Fruit fly (Drosophila melanogaster) whole organism, adult: Measurements from ENCODE around the gene CG33648.

Experiments used
- CG11617 ChIP-seq: fragments of 200-800 bp; sonication (Bioruptor generic); optimal IDR thresholded peaks from 2 replicates; lab custom pipeline; 2017; ENCODE audit warnings: mild to moderate bottlenecking, missing biosample characterization, missing genetic modification reagents, missing genetic modification characterization
- CG1620 ChIP-seq: fragments of 200-800 bp; sonication (Bioruptor generic); optimal IDR thresholded peaks from 2 replicates; lab custom pipeline; 2016; ENCODE audit warnings: missing biosample characterization, missing genetic modification characterization
- CG33017 ChIP-seq: fragments of 200-800 bp; sonication (Bioruptor generic); optimal IDR thresholded peaks from 2 replicates; lab custom pipeline; 2018; ENCODE audit warnings: missing biosample characterization, mild to moderate bottlenecking, missing genetic modification characterization, moderate library complexity
- Clk ChIP-seq: fragments of 200-800 bp; sonication (Bioruptor generic); optimal IDR thresholded peaks from 2 replicates; lab custom pipeline; 2017; ENCODE audit warnings: missing biosample characterization, missing genetic modification characterization
- Crg-1 ChIP-seq: fragments of 200-800 bp; sonication (Bioruptor generic); optimal IDR thresholded peaks from 2 replicates; lab custom pipeline; 2016; ENCODE audit warnings: missing biosample characterization, missing genetic modification characterization
- cic ChIP-seq: fragments of 200-800 bp; sonication (Bioruptor generic); optimal IDR thresholded peaks from 2 replicates; lab custom pipeline; 2017; ENCODE audit warnings: missing biosample characterization, mild to moderate bottlenecking, missing genetic modification characterization, moderate library complexity
- cnc ChIP-seq, 2 experiments: fragments of >200 bp; optimal IDR thresholded peaks; 2 replicates each; lab custom pipeline; 2017
- kay ChIP-seq: fragments of 200-800 bp; sonication (Bioruptor generic); peaks from one replicate; lab custom pipeline; 2016; ENCODE audit warnings: missing biosample characterization, missing genetic modification characterization, borderline replicate concordance
- ovo ChIP-seq: fragments of 200-800 bp; sonication (Bioruptor generic); optimal IDR thresholded peaks from 2 replicates; lab custom pipeline; 2016; ENCODE audit warnings: missing biosample characterization, missing genetic modification characterization
- pad ChIP-seq: fragments of 200-800 bp; sonication (Bioruptor generic); optimal IDR thresholded peaks from 3 replicates; lab custom pipeline; 2017; ENCODE audit warnings: missing biosample characterization, missing genetic modification characterization, mild to moderate bottlenecking, moderate library complexity, missing genetic modification reagents
- tj ChIP-seq: fragments of 200-800 bp; sonication (Bioruptor generic); optimal IDR thresholded peaks from 3 replicates; lab custom pipeline; 2017; ENCODE audit warnings: missing biosample characterization, mild to moderate bottlenecking, missing genetic modification characterization, moderate library complexity
- toe ChIP-seq: fragments of 200-800 bp; sonication (Bioruptor generic); optimal IDR thresholded peaks from 2 replicates; lab custom pipeline; 2016; ENCODE audit warnings: missing biosample characterization, missing genetic modification characterization

DNA sequence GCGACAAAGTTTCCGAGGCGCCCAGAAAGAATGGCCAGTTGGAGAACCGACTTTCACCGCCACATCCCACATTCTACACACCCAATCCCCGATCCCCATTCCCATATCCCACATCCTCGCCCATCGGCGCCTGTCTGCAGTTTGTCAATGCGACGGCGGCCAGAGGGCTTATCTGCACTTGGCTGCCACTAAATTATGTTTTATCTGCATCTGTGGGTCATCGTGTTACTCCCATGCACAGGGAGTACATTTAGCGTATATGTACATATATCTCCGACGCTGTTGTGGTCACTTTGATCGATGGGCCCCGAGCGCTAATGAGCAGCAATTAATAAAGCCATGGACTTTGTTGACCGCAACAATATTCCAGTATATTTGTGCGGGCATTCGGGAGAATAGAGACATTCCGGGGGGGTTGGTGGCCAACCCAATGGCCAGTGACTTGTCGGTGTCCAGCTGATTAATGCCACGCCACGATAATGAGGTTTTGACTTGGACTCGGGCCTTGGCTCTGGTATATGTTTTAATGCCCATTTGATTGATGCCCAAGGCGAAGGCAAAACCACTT is 16.5 kb downstream of the CG33648 start:
- no peak for TF ChIP-seq kay (GFP tag; lab: Kevin White, UChicago)
- TF ChIP-seq CG33017 (tag; lab: Kevin White, UChicago), result no peak
- TF ChIP-seq toe (GFP tag; lab: Kevin White, UChicago), result no peak
- TF ChIP-seq tj, result no peak
- no peak for TF ChIP-seq CG1620 (GFP tag; lab: Kevin White, UChicago)
- no peak for TF ChIP-seq CG11617 (GFP tag; lab: Kevin White, UChicago)
- no peak for TF ChIP-seq ovo (GFP tag; lab: Kevin White, UChicago)
- no peak for TF ChIP-seq pad (GFP tag; lab: Kevin White, UChicago)
- TF ChIP-seq cnc (optimal IDR thresholded peaks at IDR 0.05; lab: Kevin White, UChicago), result no peak
- TF ChIP-seq Crg-1 (GFP tag; lab: Kevin White, UChicago), result no peak
- TF ChIP-seq cic (GFP tag; lab: Kevin White, UChicago), result no peak
- TF ChIP-seq Clk (GFP tag; lab: Kevin White, UChicago), result no peak
